Worm (Caenorhabditis elegans): ENCODE measurements around the gene C31C9.6.

Gene C31C9.6

ce11 chrII:13609655-13610054 lies 52.2 kb downstream of the C31C9.6 start, which contains the start of gene gst-20:
TSS of gene gst-20 (minus strand) at chrII:13609824.
- peak; percentile 10 for TF ChIP-seq elt-2 (tag; optimal IDR thresholded peaks at IDR 0.05)
- peak; percentile 59 for TF ChIP-seq rnt-1 (tag; optimal IDR thresholded peaks at IDR 0.05)
- no peak for TF ChIP-seq gmeb-2 (tag; optimal IDR thresholded peaks at IDR 0.05)
- TF ChIP-seq unc-55 (GFP tag; optimal IDR thresholded peaks at IDR 0.05) = peak; percentile 10
- TF ChIP-seq ceh-45 (GFP tag; IDR thresholded peaks at IDR 0.05) = no peak

Measured in whole organism, late embryonic.